Worm (Caenorhabditis elegans) whole organism, late embryonic: ENCODE data around the gene sdz-38.

Source experiments
- ceh-19 ChIP-seq: fragments of 200-800 bp; sonication (Bioruptor generic); optimal IDR thresholded peaks from 2 replicates; lab custom pipeline; 2018; ENCODE audit warnings: mild to moderate bottlenecking, missing genetic modification characterization, missing compliant biosample characterization
- ceh-30 ChIP-seq: fragments of 150-350 bp; optimal IDR thresholded peaks from 2 replicates; lab custom pipeline; 2014; ENCODE audit warnings: missing biosample characterization, missing genetic modification characterization
- ceh-34 ChIP-seq: sonication (generic microtip); optimal IDR thresholded peaks from 2 replicates; lab custom pipeline; 2016; ENCODE audit warnings: mild to moderate bottlenecking, missing genetic modification characterization, missing compliant biosample characterization
- hlh-13 ChIP-seq: fragments of 200-800 bp; sonication (Bioruptor generic); optimal IDR thresholded peaks from 2 replicates; lab custom pipeline; 2018; ENCODE audit warnings: mild to moderate bottlenecking, missing genetic modification characterization, missing compliant biosample characterization
- lim-6 ChIP-seq: sonication (generic microtip); optimal IDR thresholded peaks from 2 replicates; lab custom pipeline; 2016; ENCODE audit warnings: missing genetic modification characterization, missing compliant biosample characterization
- lin-11 ChIP-seq: fragments of 200-800 bp; sonication (Bioruptor generic); optimal IDR thresholded peaks from 2 replicates; lab custom pipeline; 2018; ENCODE audit warnings: mild to moderate bottlenecking, missing genetic modification characterization, missing compliant biosample characterization
- nhr-11 ChIP-seq: fragments of 150-350 bp; optimal IDR thresholded peaks from 2 replicates; lab custom pipeline; 2014; ENCODE audit warnings: missing biosample characterization, missing genetic modification characterization
- pha-4 ChIP-seq: fragments of 150-350 bp; optimal IDR thresholded peaks from 2 replicates; lab custom pipeline; 2018; ENCODE audit warnings: missing biosample characterization, missing genetic modification reagents, missing genetic modification characterization

ce11 chrII:10008552-10008951 is 26.9 kb upstream of the sdz-38 start:
- TF ChIP-seq pha-4 (tag; lab: Kevin White, UChicago) (no peak), lim-6 (tag; lab: Kevin White, UChicago) (no peak), ceh-19 (no peak), hlh-13 (GFP tag; lab: Kevin White, UChicago) (no peak), lin-11 (tag; lab: Kevin White, UChicago) (no peak), nhr-11 (no peak), ceh-30 (no peak), ceh-34 (tag; lab: Kevin White, UChicago) (no peak)
